Fruit fly (Drosophila melanogaster): ENCODE data around the gene CG2750.
A peak's percentile ranks its signal among the peaks of the same experiment; 100 is the strongest.

Gene CG2750

DNA sequence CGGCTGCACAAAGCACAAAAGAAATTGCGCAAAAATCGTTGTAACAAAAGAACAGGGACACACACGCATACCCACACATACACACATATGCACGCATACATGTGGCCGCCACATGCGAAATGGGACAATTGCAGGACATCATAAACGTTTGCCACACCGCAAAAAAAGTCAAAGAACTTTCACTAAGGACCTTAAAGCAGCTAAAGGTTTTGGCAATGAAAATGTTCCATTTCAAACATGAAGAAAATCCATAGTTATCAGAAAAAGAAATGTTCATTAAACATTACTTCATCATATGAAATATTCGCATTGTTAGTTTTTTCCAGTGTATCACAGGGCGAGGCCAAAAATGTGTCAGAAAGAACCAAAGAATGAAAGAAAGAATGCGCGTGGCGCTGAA lies 24.8 kb upstream of the CG2750 start (continued):
- TF ChIP-seq sc (optimal IDR thresholded peaks at IDR 0.05): no peak
- TF ChIP-seq sc (GFP tag; optimal IDR thresholded peaks at IDR 0.05): no peak
- peak; percentile 5 for TF ChIP-seq CG17385 (GFP tag; optimal IDR thresholded peaks at IDR 0.05)
- no peak for TF ChIP-seq Drgx (GFP tag; IDR thresholded peaks at IDR 0.05)
- no peak for TF ChIP-seq CG34224 (GFP tag; IDR thresholded peaks at IDR 0.05; ENCODE audit: partially characterized antibody)
- no peak for TF ChIP-seq CG12104 (GFP tag; optimal IDR thresholded peaks at IDR 0.05)
- TF ChIP-seq CG14710 (tag; optimal IDR thresholded peaks at IDR 0.05): peak; percentile 11
- TF ChIP-seq grau (tag; optimal IDR thresholded peaks at IDR 0.05): peak; percentile 30
- TF ChIP-seq Nf-YB (GFP tag; optimal IDR thresholded peaks at IDR 0.05): no peak
- TF ChIP-seq Ravus (GFP tag; IDR thresholded peaks at IDR 0.05): no peak
- TF ChIP-seq PHDP (tag; optimal IDR thresholded peaks at IDR 0.05): peak; percentile 3
- no peak for TF ChIP-seq Scr (GFP tag; IDR thresholded peaks at IDR 0.05; ENCODE audit: partially characterized antibody)
- TF ChIP-seq org-1 (GFP tag; optimal IDR thresholded peaks at IDR 0.05): no peak
- TF ChIP-seq tna (GFP tag; IDR thresholded peaks at IDR 0.05; ENCODE audit: partially characterized antibody): no peak
- no peak for TF ChIP-seq CG2129 (GFP tag; IDR thresholded peaks at IDR 0.05; ENCODE audit: partially characterized antibody)
- no peak for TF ChIP-seq CG14014 (GFP tag; IDR thresholded peaks at IDR 0.05)
- TF ChIP-seq Abd-B (GFP tag; optimal IDR thresholded peaks at IDR 0.05): no peak
- no peak for TF ChIP-seq CG4820 (GFP tag; optimal IDR thresholded peaks at IDR 0.05)
- TF ChIP-seq CG13775 (GFP tag; optimal IDR thresholded peaks at IDR 0.05): no peak
- TF ChIP-seq pho (GFP tag; optimal IDR thresholded peaks at IDR 0.05): no peak
- TF ChIP-seq BtbVII (GFP tag; optimal IDR thresholded peaks at IDR 0.05): no peak
- TF ChIP-seq Sin3A (optimal IDR thresholded peaks at IDR 0.05): no peak
- no peak for TF ChIP-seq CG11695 (GFP tag; IDR thresholded peaks at IDR 0.05)
- no peak for TF ChIP-seq CG13424 (tag; optimal IDR thresholded peaks at IDR 0.05)
- TF ChIP-seq CG31224 (GFP tag; IDR thresholded peaks at IDR 0.05): no peak
- TF ChIP-seq MESR4 (GFP tag; optimal IDR thresholded peaks at IDR 0.05): no peak
- TF ChIP-seq pb (GFP tag; optimal IDR thresholded peaks at IDR 0.05): no peak
- TF ChIP-seq CG17359 (tag; optimal IDR thresholded peaks at IDR 0.05): peak; percentile 7
- no peak for TF ChIP-seq CG1024 (GFP tag; IDR thresholded peaks at IDR 0.05)
- TF ChIP-seq dimm (GFP tag; IDR thresholded peaks at IDR 0.05): no peak
- no peak for TF ChIP-seq nerfin-2 (GFP tag; IDR thresholded peaks at IDR 0.05; ENCODE audit: partially characterized antibody)
- no peak for TF ChIP-seq Hmx (GFP tag; optimal IDR thresholded peaks at IDR 0.05)
- TF ChIP-seq CG33213 (GFP tag; optimal IDR thresholded peaks at IDR 0.05): no peak
- TF ChIP-seq lov (optimal IDR thresholded peaks at IDR 0.05): no peak
- no peak for TF ChIP-seq lov (GFP tag; IDR thresholded peaks at IDR 0.05)
- TF ChIP-seq CG16779 (GFP tag; IDR thresholded peaks at IDR 0.05): no peak
- no peak for TF ChIP-seq CG2875 (GFP tag; optimal IDR thresholded peaks at IDR 0.05)
- no peak for TF ChIP-seq vfl (GFP tag; optimal IDR thresholded peaks at IDR 0.05)
- TF ChIP-seq CG9817 (tag; optimal IDR thresholded peaks at IDR 0.05): no peak
- no peak for TF ChIP-seq schlank (tag; optimal IDR thresholded peaks at IDR 0.05)
- TF ChIP-seq gro (GFP tag; optimal IDR thresholded peaks at IDR 0.05): no peak
- TF ChIP-seq lbe (GFP tag; optimal IDR thresholded peaks at IDR 0.05): no peak
- TF ChIP-seq ftz-f1 (GFP tag; optimal IDR thresholded peaks at IDR 0.05): no peak
- no peak for TF ChIP-seq seq (GFP tag; IDR thresholded peaks at IDR 0.05)
- peak; percentile 11 for TF ChIP-seq ind (GFP tag; optimal IDR thresholded peaks at IDR 0.05)
- no peak for TF ChIP-seq YL-1 (GFP tag; optimal IDR thresholded peaks at IDR 0.05)
- TF ChIP-seq Tbp (GFP tag; optimal IDR thresholded peaks at IDR 0.05): no peak
- no peak for TF ChIP-seq CG12942 (GFP tag; optimal IDR thresholded peaks at IDR 0.05)
- no peak for TF ChIP-seq h (optimal IDR thresholded peaks at IDR 0.05)
- TF ChIP-seq ssp (GFP tag; IDR thresholded peaks at IDR 0.05): no peak
- TF ChIP-seq kni (GFP tag; optimal IDR thresholded peaks at IDR 0.05): no peak
- TF ChIP-seq Hsf (GFP tag; optimal IDR thresholded peaks at IDR 0.05): no peak
- peak; percentile 6 for TF ChIP-seq CoRest (tag; optimal IDR thresholded peaks at IDR 0.05)

Measured in whole organism, embryonic.